Fruit fly (Drosophila melanogaster) whole organism, adult: Measurements from ENCODE around the gene CG13603.

Experiments used
- CG1620 ChIP-seq: fragments of 200-800 bp; sonication (Bioruptor generic); optimal IDR thresholded peaks from 2 replicates; lab custom pipeline; 2016; ENCODE audit warnings: missing biosample characterization, missing genetic modification characterization
- CG5204 ChIP-seq: fragments of 200-800 bp; sonication (Bioruptor generic); optimal IDR thresholded peaks from 2 replicates; lab custom pipeline; 2016; ENCODE audit warnings: missing biosample characterization, missing genetic modification characterization
- Clk ChIP-seq: fragments of 200-800 bp; sonication (Bioruptor generic); optimal IDR thresholded peaks from 2 replicates; lab custom pipeline; 2017; ENCODE audit warnings: missing biosample characterization, missing genetic modification characterization
- Crg-1 ChIP-seq: fragments of 200-800 bp; sonication (Bioruptor generic); optimal IDR thresholded peaks from 2 replicates; lab custom pipeline; 2016; ENCODE audit warnings: missing biosample characterization, missing genetic modification characterization

DNA sequence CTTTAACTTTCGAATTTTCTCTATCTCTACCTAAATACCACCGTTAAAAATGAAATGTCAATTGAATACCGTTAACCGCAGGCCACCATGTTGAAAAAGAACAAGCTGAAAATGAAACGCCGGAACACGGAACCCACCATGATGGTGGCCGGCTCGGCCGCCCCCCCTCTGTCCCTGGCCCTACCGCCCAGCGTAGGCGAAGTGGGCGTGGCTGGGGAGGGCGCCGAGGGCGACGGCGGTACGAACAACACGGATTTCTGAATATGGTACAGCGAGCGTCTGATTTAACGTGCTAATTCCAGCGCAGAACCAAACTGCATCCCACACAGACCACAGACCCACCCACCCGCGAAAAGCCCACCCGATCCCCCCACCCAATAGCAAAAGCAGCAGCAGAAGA lies 4.7 kb downstream of the CG13603 start:
- TF ChIP-seq Crg-1: no peak
- TF ChIP-seq Clk (GFP tag; lab: Kevin White, UChicago): no peak
- TF ChIP-seq CG5204: no peak
- TF ChIP-seq CG1620: no peak
